Worm (Caenorhabditis elegans) whole organism, late embryonic: ENCODE measurements around the gene try-14.

ENCODE experiments used
- elt-2 ChIP-seq: sonication (generic microtip); optimal IDR thresholded peaks from 2 replicates; lab custom pipeline; 2016; ENCODE audit warnings: missing genetic modification reagents, missing genetic modification characterization, missing compliant biosample characterization
- eyg-1 ChIP-seq: sonication (generic microtip); optimal IDR thresholded peaks from 2 replicates; lab custom pipeline; 2016; ENCODE audit warnings: missing genotype, missing genetic modification characterization, missing compliant biosample characterization

try-14 gene

ce11 chrX:7445734-7446133, 49.7 kb downstream of the try-14 start:
- no peak for TF ChIP-seq eyg-1 (tag; lab: Kevin White, UChicago)
- TF ChIP-seq elt-2 (tag; lab: Kevin White, UChicago) = peak; percentile 28
